Worm (Caenorhabditis elegans) whole organism, early embryonic: Measurements from ENCODE around the gene gln-3.

Experiments
- aly-1 ChIP-seq: sonication (generic microtip); optimal IDR thresholded peaks from 2 replicates; lab custom pipeline; 2016; ENCODE audit warnings: missing genetic modification characterization, missing compliant biosample characterization
- hmg-4 ChIP-seq: fragments of 200-800 bp; sonication (Bioruptor generic); optimal IDR thresholded peaks from 2 replicates; lab custom pipeline; 2018; ENCODE audit warnings: mild to moderate bottlenecking, missing genetic modification characterization, missing compliant biosample characterization
- hnd-1 ChIP-seq: sonication (generic microtip); optimal IDR thresholded peaks from 2 replicates; lab custom pipeline; 2016; ENCODE audit warnings: missing genetic modification characterization, missing compliant biosample characterization
- tbx-37 ChIP-seq: fragments of 200-800 bp; sonication (Bioruptor generic); conservative IDR thresholded peaks from 2 replicates; pipeline ENCODE4 v1.3.6; 2022; ENCODE audit warnings: missing genetic modification reagents, missing genetic modification characterization, missing compliant biosample characterization
- tra-4 ChIP-seq: sonication (generic microtip); optimal IDR thresholded peaks from 2 replicates; lab custom pipeline; 2017; ENCODE audit warnings: missing genetic modification characterization, missing compliant biosample characterization

DNA sequence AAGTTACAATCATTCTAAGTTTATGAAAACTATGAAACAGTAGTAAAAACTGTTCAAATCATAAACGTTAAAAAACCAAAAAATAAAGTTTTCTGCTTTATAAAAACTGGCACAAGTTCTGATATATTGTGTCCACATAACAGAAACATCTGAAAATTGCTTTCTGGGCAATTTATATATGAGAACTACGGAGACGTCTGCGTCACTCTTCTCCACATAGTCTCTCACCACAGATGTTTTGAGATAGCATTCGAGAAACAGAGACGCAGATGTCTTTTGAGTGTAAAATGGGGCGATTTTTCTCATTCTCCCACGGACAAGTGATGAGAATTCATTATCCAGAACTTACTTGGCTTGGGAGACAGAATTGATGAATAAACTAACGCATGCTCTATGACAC is 50.9 kb downstream of the gln-3 start:
- TF ChIP-seq hnd-1 (no peak), tbx-37 (GFP tag; lab: Robert Waterston, UW) (no peak), aly-1 (tag; lab: Kevin White, UChicago) (no peak), tra-4 (tag; lab: Kevin White, UChicago) (no peak), hmg-4 (GFP tag; lab: Kevin White, UChicago) (no peak)
